Fruit fly (Drosophila melanogaster): ENCODE data around the gene Spn100A.

- TF ChIP-seq gl (tag; optimal IDR thresholded peaks at IDR 0.05), result no peak
- TF ChIP-seq fd96Ca (GFP tag; IDR thresholded peaks at IDR 0.05), result no peak
- TF ChIP-seq Pif1A (GFP tag; optimal IDR thresholded peaks at IDR 0.05), result no peak
- no peak for TF ChIP-seq CG8301 (tag; optimal IDR thresholded peaks at IDR 0.05)
- no peak for TF ChIP-seq CG17806 (tag; optimal IDR thresholded peaks at IDR 0.05)
- no peak for TF ChIP-seq CG34367 (tag; optimal IDR thresholded peaks at IDR 0.05)
- no peak for TF ChIP-seq CG8159 (tag; optimal IDR thresholded peaks at IDR 0.05)
- TF ChIP-seq CG12605 (GFP tag; IDR thresholded peaks at IDR 0.05), result no peak
- no peak for TF ChIP-seq CG9948 (tag; optimal IDR thresholded peaks at IDR 0.05)
- no peak for TF ChIP-seq Pif1B (GFP tag; optimal IDR thresholded peaks at IDR 0.05)
- TF ChIP-seq CG4496 (GFP tag; IDR thresholded peaks at IDR 0.05), result no peak
Measured at dm6 chr3R:30706021-30706420, 15.6 kb downstream of the Spn100A start, which contains the start of gene CG31010.

Measured in whole organism, pupa.